Fruit fly (Drosophila melanogaster) whole organism: ENCODE measurements around the gene CG43391.

ENCODE experiments used
- CG8478 ChIP-seq: fragments of >200 bp; optimal IDR thresholded peaks from 2 replicates; lab custom pipeline; 2018; ENCODE audit warnings: inconsistent platforms
- pan ChIP-seq: fragments of >200 bp; optimal IDR thresholded peaks from 2 replicates; lab custom pipeline; 2017
- psq ChIP-seq: fragments of >200 bp; optimal IDR thresholded peaks from 2 replicates; lab custom pipeline; 2017
- usp ChIP-seq: fragments of >200 bp; optimal IDR thresholded peaks from 2 replicates; lab custom pipeline; 2017; ENCODE audit warnings: missing biosample characterization, missing genetic modification characterization, mixed read lengths

- no peak for TF ChIP-seq psq
- TF ChIP-seq usp, result no peak
- TF ChIP-seq pan (lab: Kevin White, UChicago), result no peak
- no peak for TF ChIP-seq CG8478 (lab: Kevin White, UChicago)
Observed at dm6 chr3L:11554338-11554737, 26.5 kb downstream of the CG43391 start.
